Worm (Caenorhabditis elegans) whole organism, L2 larva: ENCODE data around the gene clc-21.
"Not testable (repeated sequence)": the region's sequence is repeated elsewhere in the genome, so short reads cannot be mapped to it uniquely, and the experiment has no call there.

Experiments used
- C34F6.9 ChIP-seq: fragments of 150-350 bp; optimal IDR thresholded peaks from 2 replicates; lab custom pipeline; 2014; ENCODE audit warnings: missing biosample characterization, missing genetic modification characterization
- aly-2 ChIP-seq: fragments of 150-350 bp; optimal IDR thresholded peaks from 2 replicates; lab custom pipeline; 2014; ENCODE audit warnings: missing biosample characterization, missing genetic modification characterization
- ama-1 ChIP-seq: fragments of 150-350 bp; optimal IDR thresholded peaks from 2 replicates; lab custom pipeline; 2018; ENCODE audit warnings: inconsistent platforms
- ceh-16 ChIP-seq: fragments of 150-350 bp; optimal IDR thresholded peaks from 2 replicates; lab custom pipeline; 2014; ENCODE audit warnings: missing biosample characterization, missing genetic modification characterization
- ceh-82 ChIP-seq: fragments of 150-350 bp; optimal IDR thresholded peaks from 2 replicates; lab custom pipeline; 2014; ENCODE audit warnings: missing biosample characterization, missing genetic modification characterization
- crh-2 ChIP-seq: sonication (generic microtip); optimal IDR thresholded peaks from 2 replicates; lab custom pipeline; 2017; ENCODE audit warnings: missing biosample characterization, missing genetic modification characterization
- dmd-4 ChIP-seq: sonication (generic microtip); optimal IDR thresholded peaks from 2 replicates; lab custom pipeline; 2017; ENCODE audit warnings: missing biosample characterization, missing genetic modification characterization
- elt-1 ChIP-seq: fragments of 150-350 bp; optimal IDR thresholded peaks from 2 replicates; lab custom pipeline; 2014; ENCODE audit warnings: missing biosample characterization, missing genetic modification characterization
- elt-3 ChIP-seq: sonication (generic microtip); optimal IDR thresholded peaks from 2 replicates; lab custom pipeline; 2017; ENCODE audit warnings: missing biosample characterization, missing genetic modification characterization
- gmeb-1 ChIP-seq: fragments of 150-350 bp; optimal IDR thresholded peaks from 2 replicates; lab custom pipeline; 2014; ENCODE audit warnings: missing biosample characterization, missing genetic modification characterization
- lin-11 ChIP-seq: fragments of 150-350 bp; sonication (generic microtip); optimal IDR thresholded peaks from 2 replicates; lab custom pipeline; 2014; ENCODE audit warnings: missing biosample characterization, missing genetic modification characterization, inconsistent platforms, mixed read lengths
- lin-13 ChIP-seq: fragments of 150-350 bp; optimal IDR thresholded peaks from 2 replicates; lab custom pipeline; 2014; ENCODE audit warnings: missing biosample characterization, missing genetic modification reagents, missing genetic modification characterization
- lsy-2 ChIP-seq, 2 experiments: fragments of 150-350 bp in 1 of 2; sonication (generic microtip) in 1 of 2; optimal IDR thresholded peaks; 2 replicates each; lab custom pipeline; 2014 to 2017; ENCODE audit warnings: missing biosample characterization in 2 of 2, missing genetic modification characterization in 2 of 2
- mbf-1 ChIP-seq: sonication (generic microtip); optimal IDR thresholded peaks from 2 replicates; lab custom pipeline; 2017; ENCODE audit warnings: missing biosample characterization, missing genetic modification characterization
- mdl-1 ChIP-seq, 2 experiments: fragments of 150-350 bp in 1 of 2; sonication (generic microtip) in 1 of 2; optimal IDR thresholded peaks; 2 replicates each; lab custom pipeline; 2017; ENCODE audit warnings: missing biosample characterization in 2 of 2, missing genetic modification characterization in 2 of 2
- nhr-10 ChIP-seq: sonication (generic microtip); optimal IDR thresholded peaks from 2 replicates; lab custom pipeline; 2017; ENCODE audit warnings: missing biosample characterization, missing genetic modification characterization
- nhr-11 ChIP-seq: fragments of 150-350 bp; optimal IDR thresholded peaks from 2 replicates; lab custom pipeline; 2014; ENCODE audit warnings: missing biosample characterization, missing genetic modification characterization
- nhr-129 ChIP-seq: fragments of 150-350 bp; optimal IDR thresholded peaks from 2 replicates; lab custom pipeline; 2014; ENCODE audit warnings: missing biosample characterization, missing genetic modification characterization
- nhr-21 ChIP-seq: fragments of 150-350 bp; optimal IDR thresholded peaks from 2 replicates; lab custom pipeline; 2014; ENCODE audit warnings: missing biosample characterization, missing genetic modification characterization
- nhr-237 ChIP-seq: fragments of 150-350 bp; optimal IDR thresholded peaks from 2 replicates; lab custom pipeline; 2014; ENCODE audit warnings: missing biosample characterization, missing genetic modification characterization
- nhr-6 ChIP-seq: fragments of 150-350 bp; optimal IDR thresholded peaks from 2 replicates; lab custom pipeline; 2014; ENCODE audit warnings: missing biosample characterization, missing genetic modification characterization
- peb-1 ChIP-seq: fragments of 150-350 bp; optimal IDR thresholded peaks from 2 replicates; lab custom pipeline; 2014; ENCODE audit warnings: missing biosample characterization, missing genetic modification characterization
- sem-4 ChIP-seq: fragments of 150-350 bp; optimal IDR thresholded peaks from 2 replicates; lab custom pipeline; 2014; ENCODE audit warnings: missing biosample characterization, missing genetic modification reagents, missing genetic modification characterization
- skn-1 ChIP-seq: sonication (generic microtip); optimal IDR thresholded peaks from 2 replicates; lab custom pipeline; 2017; ENCODE audit warnings: missing biosample characterization, missing genetic modification characterization
- sma-3 ChIP-seq: sonication (generic microtip); optimal IDR thresholded peaks from 2 replicates; lab custom pipeline; 2016; ENCODE audit warnings: missing genetic modification reagents, missing genetic modification characterization, missing compliant biosample characterization
- sma-9 ChIP-seq, 2 experiments: fragments of 150-350 bp in 1 of 2; sonication (generic microtip) in 1 of 2; optimal IDR thresholded peaks; 2 replicates each; lab custom pipeline; 2014 to 2016; ENCODE audit warnings: missing genetic modification characterization in 2 of 2, mild to moderate bottlenecking in 1 of 2, missing biosample characterization in 1 of 2, missing compliant biosample characterization in 1 of 2, missing genetic modification reagents in 1 of 2, moderate library complexity in 1 of 2
- snpc-4 ChIP-seq: fragments of 150-350 bp; optimal IDR thresholded peaks from 2 replicates; lab custom pipeline; 2014; ENCODE audit warnings: missing biosample characterization, missing genetic modification characterization
- unc-39 ChIP-seq: fragments of 150-350 bp; optimal IDR thresholded peaks from 2 replicates; lab custom pipeline; 2014; ENCODE audit warnings: missing biosample characterization, missing genetic modification characterization
- unc-55 ChIP-seq: fragments of 150-350 bp; sonication (generic microtip); optimal IDR thresholded peaks from 3 replicates; lab custom pipeline; 2014; ENCODE audit warnings: missing biosample characterization, missing genetic modification reagents, missing genetic modification characterization
- unc-62 ChIP-seq: fragments of 150-350 bp; optimal IDR thresholded peaks from 2 replicates; lab custom pipeline; 2014; ENCODE audit warnings: missing biosample characterization, missing genetic modification reagents, missing genetic modification characterization
- zag-1 ChIP-seq: fragments of 150-350 bp; optimal IDR thresholded peaks from 2 replicates; lab custom pipeline; 2014; ENCODE audit warnings: missing biosample characterization, missing genetic modification characterization
- ztf-1 ChIP-seq: fragments of 200-800 bp; sonication (Bioruptor generic); conservative IDR thresholded peaks from 2 replicates; pipeline ENCODE4 v1.3.6; 2022; ENCODE audit warnings: missing genetic modification characterization, missing compliant biosample characterization
- ztf-4 ChIP-seq: fragments of 150-350 bp; optimal IDR thresholded peaks from 2 replicates; lab custom pipeline; 2014; ENCODE audit warnings: missing biosample characterization, missing genetic modification characterization

clc-21 gene

DNA sequence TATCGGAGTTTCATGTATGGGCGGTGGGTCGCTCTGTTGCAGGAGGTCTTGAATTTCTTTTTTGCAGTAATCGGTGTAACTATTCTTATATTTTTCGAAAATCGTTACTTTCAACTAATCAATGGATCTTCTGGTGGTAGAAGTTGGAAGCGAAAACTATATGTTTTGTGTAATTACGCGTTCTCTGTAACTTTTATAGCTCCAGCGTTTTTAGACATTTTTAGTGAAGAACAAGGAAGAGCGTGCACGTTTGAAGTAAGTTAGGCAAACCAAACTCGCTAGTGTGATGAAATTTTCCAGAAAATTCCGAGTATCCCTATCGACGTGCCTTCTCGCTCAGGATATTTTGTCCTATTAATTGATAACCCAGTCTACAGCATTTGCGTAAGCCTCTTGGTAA is 22.5 kb downstream of the clc-21 start, which contains the start of gene srh-154:
Gene srh-154, plus strand, starts transcription at position 301 of the 400 bp plus-strand sequence.
- TF ChIP-seq unc-55 (GFP tag; lab: Kevin White, UChicago) (no peak), ztf-1 (GFP tag; lab: Robert Waterston, UW) (no peak), gmeb-1 (tag; lab: Kevin White, UChicago) (no peak), zag-1 (tag; lab: Kevin White, UChicago) (no peak), mdl-1 (tag; optimal IDR thresholded peaks at IDR 0.05; lab: Kevin White, UChicago) (no peak), mbf-1 (no peak), ama-1 (lab: Kevin White, UChicago) (no peak), lsy-2 (tag; optimal IDR thresholded peaks at IDR 0.05; lab: Kevin White, UChicago) (no peak), sma-3 (GFP tag; lab: Kevin White, UChicago) (no peak), C34F6.9 (tag; lab: Kevin White, UChicago) (no peak), ceh-82 (tag; lab: Kevin White, UChicago) (no peak), nhr-10 (tag; lab: Kevin White, UChicago) (no peak), dmd-4 (no peak), aly-2 (tag; lab: Kevin White, UChicago) (no peak), crh-2 (tag; lab: Kevin White, UChicago) (no peak), peb-1 (tag; lab: Kevin White, UChicago) (no peak), nhr-6 (tag; lab: Kevin White, UChicago) (no peak), nhr-11 (tag; lab: Kevin White, UChicago) (no peak), sem-4 (tag; lab: Kevin White, UChicago) (no peak)

- TF ChIP-seq mdl-1 (tag; optimal IDR thresholded peaks at IDR 0.05; lab: Kevin White, UChicago) = no peak
- TF ChIP-seq ztf-4 = no peak
- TF ChIP-seq dmd-4 = no peak
- TF ChIP-seq elt-1 (tag; lab: Kevin White, UChicago) = no peak
- TF ChIP-seq snpc-4 (tag; lab: Kevin White, UChicago) = no peak
- no peak for TF ChIP-seq nhr-21 (tag; lab: Kevin White, UChicago)
- no peak for TF ChIP-seq aly-2 (tag; lab: Kevin White, UChicago)
- no peak for TF ChIP-seq crh-2 (tag; lab: Kevin White, UChicago)
- TF ChIP-seq lin-13 (GFP tag; lab: Kevin White, UChicago) = no peak
- no peak for TF ChIP-seq lin-11 (tag; lab: Kevin White, UChicago)
- TF ChIP-seq unc-39 = no peak
- TF ChIP-seq peb-1 (tag; lab: Kevin White, UChicago) = no peak
- no peak for TF ChIP-seq gmeb-1 (tag; lab: Kevin White, UChicago)
- no peak for TF ChIP-seq C34F6.9 (tag; lab: Kevin White, UChicago)
- TF ChIP-seq ama-1 (lab: Kevin White, UChicago) = no peak
- TF ChIP-seq mbf-1 = no peak
- no peak for TF ChIP-seq ztf-1 (GFP tag; lab: Robert Waterston, UW)
- no peak for TF ChIP-seq lsy-2 (tag; optimal IDR thresholded peaks at IDR 0.05; lab: Kevin White, UChicago)
- TF ChIP-seq elt-3 (tag; lab: Kevin White, UChicago) = no peak
- TF ChIP-seq, all 48 proteins: peak for 0
Measured at ce11 chrV:17449836-17450235, 32.9 kb downstream of the clc-21 start.

DNA sequence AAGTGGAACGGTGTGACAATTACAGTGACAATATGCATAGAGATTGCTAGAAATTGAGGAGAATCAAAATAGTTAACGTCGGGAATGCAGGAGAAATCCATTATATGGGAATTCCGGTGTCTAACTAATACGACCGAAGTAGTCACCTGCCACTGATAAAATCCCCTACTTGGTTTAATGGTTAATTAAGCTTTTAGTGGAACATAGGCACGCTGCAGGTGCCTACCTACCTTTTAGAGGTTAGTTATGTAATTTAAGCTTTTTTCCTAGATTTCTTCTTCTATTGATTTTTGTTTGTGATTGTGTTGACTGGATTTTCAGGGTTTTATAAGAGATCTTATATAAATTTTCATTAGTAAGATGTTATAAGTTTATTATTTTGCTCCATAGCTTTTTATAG is 39.3 kb downstream of the clc-21 start, which contains the start of gene srh-203:
Gene srh-203, minus strand, starts transcription at position 101 of the 400 bp plus-strand sequence.
- not testable (repeated sequence) for TF ChIP-seq nhr-6, nhr-129, gmeb-1 (tag; lab: Kevin White, UChicago)

DNA sequence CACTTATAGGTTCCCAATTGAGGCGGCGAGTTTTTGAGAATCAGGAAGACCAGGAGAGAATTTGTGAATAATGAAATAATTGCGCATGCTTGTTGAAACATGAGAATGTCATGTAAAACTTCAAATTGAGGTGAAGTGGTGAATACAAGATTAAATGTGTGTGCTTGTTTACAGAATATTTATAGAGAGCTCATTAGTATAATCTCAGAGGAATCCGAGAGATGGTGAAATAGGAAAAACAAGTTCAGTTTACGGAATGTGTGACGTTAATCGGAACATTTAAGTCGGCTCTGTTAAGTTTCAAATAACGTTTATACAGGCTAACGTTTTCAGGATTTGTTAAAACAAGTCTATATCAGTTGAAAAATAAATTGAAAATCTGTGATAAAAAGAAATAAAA is 41.1 kb downstream of the clc-21 start, which contains the start of gene str-200:
Gene str-200, minus strand, starts transcription at position 101 of the 400 bp plus-strand sequence.
- TF ChIP-seq skn-1 (tag; lab: Kevin White, UChicago) (no peak), ceh-16 (tag; lab: Kevin White, UChicago) (no peak), nhr-10 (tag; lab: Kevin White, UChicago) (no peak), nhr-237 (tag; lab: Kevin White, UChicago) (no peak), nhr-11 (tag; lab: Kevin White, UChicago) (no peak), ztf-1 (GFP tag; lab: Robert Waterston, UW) (no peak), snpc-4 (tag; lab: Kevin White, UChicago) (no peak), ama-1 (lab: Kevin White, UChicago) (no peak), sma-3 (GFP tag; lab: Kevin White, UChicago) (no peak), ztf-4 (no peak), unc-62 (GFP tag; lab: Kevin White, UChicago) (no peak), sma-9 (GFP tag; optimal IDR thresholded peaks at IDR 0.05; lab: Kevin White, UChicago) (no peak), sma-9 (tag; optimal IDR thresholded peaks at IDR 0.05; lab: Kevin White, UChicago) (no peak), gmeb-1 (tag; lab: Kevin White, UChicago) (no peak), elt-1 (tag; lab: Kevin White, UChicago) (no peak), nhr-129 (tag; lab: Kevin White, UChicago) (no peak), mbf-1 (no peak), elt-3 (tag; lab: Kevin White, UChicago) (no peak)
